Worm (Caenorhabditis elegans): ENCODE data around the gene C44C10.5.
A peak's percentile ranks its signal among the peaks of the same experiment; 100 is the strongest.

The C44C10.5 gene

ce11 chrX:11690014-11690591, at the start of gene C44C10.5, which contains the start of gene C44C10.10:
Gene C44C10.5 (plus strand): TSS chrX:11690541.
Gene C44C10.10 (plus strand): TSS chrX:11690314.
- TF ChIP-seq him-1 (tag; optimal IDR thresholded peaks at IDR 0.05) (no peak), dao-5 (tag; optimal IDR thresholded peaks at IDR 0.05) (no peak), W03F9.2 (tag; optimal IDR thresholded peaks at IDR 0.05) (no peak)

- TF ChIP-seq W03F9.2 (tag; optimal IDR thresholded peaks at IDR 0.05), result no peak
- TF ChIP-seq dao-5 (tag; optimal IDR thresholded peaks at IDR 0.05), result no peak
- no peak for TF ChIP-seq him-1 (tag; optimal IDR thresholded peaks at IDR 0.05)
Observed at ce11 chrX:11641562-11641961, 48.8 kb upstream of the C44C10.5 start.

ce11 chrX:11643767-11644235, 46.5 kb upstream of the C44C10.5 start, which contains the start of gene sto-4:
Gene sto-4 (plus strand): TSS chrX:11644126.
- peak; percentile 81 for TF ChIP-seq him-1 (tag; optimal IDR thresholded peaks at IDR 0.05)

DNA sequence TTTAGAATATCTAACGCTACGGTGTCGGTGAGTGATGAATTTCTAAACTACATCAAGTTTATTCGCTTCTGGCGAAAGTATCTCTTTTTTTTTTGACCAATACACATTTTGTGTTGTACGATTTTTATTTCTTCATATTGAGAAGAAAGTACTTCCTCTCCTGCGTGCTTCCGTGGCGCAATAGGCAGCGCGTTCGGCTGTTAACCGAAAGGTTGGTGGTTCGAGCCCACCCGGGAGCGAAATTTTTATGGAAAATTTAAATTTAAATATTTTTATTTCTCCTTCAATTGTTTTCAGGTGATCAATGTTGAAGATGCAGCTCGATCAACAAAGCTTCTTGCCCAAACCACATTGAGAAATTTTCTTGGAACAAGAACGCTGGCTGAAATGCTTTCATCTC, 44.8 kb upstream of the C44C10.5 start:
- TF ChIP-seq him-1 (tag; optimal IDR thresholded peaks at IDR 0.05) (no peak), dao-5 (tag; optimal IDR thresholded peaks at IDR 0.05) (no peak), W03F9.2 (tag; optimal IDR thresholded peaks at IDR 0.05) (no peak)

- TF ChIP-seq W03F9.2 (tag; optimal IDR thresholded peaks at IDR 0.05), result no peak
- TF ChIP-seq him-1 (tag; optimal IDR thresholded peaks at IDR 0.05), result no peak
- no peak for TF ChIP-seq dao-5 (tag; optimal IDR thresholded peaks at IDR 0.05)
Observed at ce11 chrX:11647165-11647564, 43.2 kb upstream of the C44C10.5 start, which contains the start of gene T04F8.8. Gene T04F8.8 (plus strand): TSS chrX:11647465.

DNA sequence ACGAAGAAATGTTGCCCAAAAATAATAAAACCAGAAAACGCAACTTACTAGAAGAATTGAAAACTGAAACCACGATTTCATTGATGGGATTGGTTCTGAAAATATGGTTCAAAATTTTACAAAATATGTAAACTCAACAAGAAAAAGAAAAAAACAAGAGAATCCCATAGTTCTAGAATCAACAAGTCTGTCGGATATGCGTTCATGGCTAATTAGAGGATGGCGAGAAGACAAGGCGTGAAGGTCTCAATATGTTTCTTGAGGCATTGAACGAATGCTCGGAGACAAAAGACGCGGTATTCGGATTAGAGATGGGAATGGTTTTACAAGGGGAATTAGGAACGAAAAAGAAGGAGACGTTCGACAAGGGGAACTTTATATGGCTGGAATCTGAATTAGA, 39.6 kb upstream of the C44C10.5 start, which contains the start of gene cutl-11:
Gene cutl-11, minus strand, starts transcription at position 101 of the 400 bp plus-strand sequence.
- no peak for TF ChIP-seq dao-5 (tag; optimal IDR thresholded peaks at IDR 0.05)
- TF ChIP-seq him-1 (tag; optimal IDR thresholded peaks at IDR 0.05), result no peak
- no peak for TF ChIP-seq W03F9.2 (tag; optimal IDR thresholded peaks at IDR 0.05)

- TF ChIP-seq W03F9.2 (tag; optimal IDR thresholded peaks at IDR 0.05), result peak; percentile 65
- TF ChIP-seq dao-5 (tag; optimal IDR thresholded peaks at IDR 0.05), result no peak
- no peak for TF ChIP-seq him-1 (tag; optimal IDR thresholded peaks at IDR 0.05)
Observed at ce11 chrX:11656519-11657006, 33.8 kb upstream of the C44C10.5 start, which contains the start of gene T04F8.2. Gene T04F8.2 (minus strand): TSS chrX:11656569.

ce11 chrX:11658331-11658730, 32.0 kb upstream of the C44C10.5 start, which contains the start of gene T04F8.3:
Gene T04F8.3 (plus strand): TSS chrX:11658631.
- TF ChIP-seq dao-5 (tag; optimal IDR thresholded peaks at IDR 0.05) (no peak), him-1 (tag; optimal IDR thresholded peaks at IDR 0.05) (no peak), W03F9.2 (tag; optimal IDR thresholded peaks at IDR 0.05) (no peak)

DNA sequence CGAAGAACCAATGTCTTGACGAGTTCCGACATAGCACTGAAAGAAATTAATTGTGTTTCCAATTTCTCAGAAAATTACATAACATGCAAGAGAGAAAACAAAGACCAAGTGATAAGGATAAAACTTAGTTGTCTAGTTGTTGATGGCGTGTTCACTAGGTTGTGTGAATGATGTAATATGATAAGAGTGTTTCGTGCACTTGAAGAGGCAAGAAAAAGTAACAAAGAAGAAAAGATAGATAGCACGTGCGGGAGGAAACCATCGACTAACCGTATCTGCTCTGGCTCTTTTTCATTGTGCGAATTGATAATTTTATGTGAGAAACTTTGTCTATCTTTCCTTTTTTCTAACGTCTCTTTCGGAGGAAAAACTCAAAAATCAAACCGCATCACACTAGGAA, 28.7 kb upstream of the C44C10.5 start, which contains the start of gene sfxn-1.5:
Gene sfxn-1.5, minus strand, starts transcription at position 36 of the 400 bp plus-strand sequence.
- TF ChIP-seq W03F9.2 (tag; optimal IDR thresholded peaks at IDR 0.05), result no peak
- TF ChIP-seq dao-5 (tag; optimal IDR thresholded peaks at IDR 0.05), result no peak
- no peak for TF ChIP-seq him-1 (tag; optimal IDR thresholded peaks at IDR 0.05)

DNA sequence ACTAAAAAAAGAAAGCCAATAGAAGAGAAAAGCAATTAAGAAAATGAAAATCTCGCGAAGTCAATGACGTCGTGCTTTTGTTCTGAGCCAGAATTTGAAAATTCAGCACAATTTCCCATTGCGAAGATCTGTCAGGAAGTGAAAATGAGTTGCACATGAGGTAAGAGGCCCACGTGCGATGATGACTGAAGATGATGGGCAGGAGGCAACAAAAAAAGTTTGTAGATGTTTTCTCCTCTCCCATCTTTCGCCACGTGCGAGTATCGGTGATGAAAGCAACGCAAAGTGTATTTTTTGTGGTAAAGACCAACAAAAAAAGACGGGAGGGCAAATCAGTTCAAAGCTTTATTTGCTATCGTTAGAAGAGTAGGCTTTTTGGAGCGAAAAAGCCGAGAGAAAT, 28.3 kb upstream of the C44C10.5 start:
- TF ChIP-seq him-1 (tag; optimal IDR thresholded peaks at IDR 0.05) (no peak), W03F9.2 (tag; optimal IDR thresholded peaks at IDR 0.05) (no peak), dao-5 (tag; optimal IDR thresholded peaks at IDR 0.05) (no peak)

DNA sequence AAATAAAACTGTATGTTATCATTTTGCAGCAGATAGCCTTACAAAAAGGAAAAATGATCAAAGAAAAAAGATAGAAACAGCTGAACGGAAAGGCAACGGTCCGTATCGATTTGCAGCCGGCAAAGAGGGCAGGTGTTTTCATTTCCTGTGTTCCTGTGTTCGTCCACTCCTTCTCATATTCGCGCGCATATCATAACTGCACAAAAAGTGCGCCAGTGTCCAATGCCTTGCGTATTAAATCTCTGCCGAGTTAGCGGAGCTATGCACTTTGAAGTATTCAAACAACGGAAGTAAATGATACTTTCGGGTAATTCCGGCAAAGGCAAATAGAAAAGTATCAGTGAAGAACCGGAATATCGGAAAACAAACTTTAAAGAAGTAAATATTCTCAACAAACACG, 27.8 kb upstream of the C44C10.5 start:
- TF ChIP-seq dao-5 (tag; optimal IDR thresholded peaks at IDR 0.05) (no peak), him-1 (tag; optimal IDR thresholded peaks at IDR 0.05) (no peak), W03F9.2 (tag; optimal IDR thresholded peaks at IDR 0.05) (no peak)

DNA sequence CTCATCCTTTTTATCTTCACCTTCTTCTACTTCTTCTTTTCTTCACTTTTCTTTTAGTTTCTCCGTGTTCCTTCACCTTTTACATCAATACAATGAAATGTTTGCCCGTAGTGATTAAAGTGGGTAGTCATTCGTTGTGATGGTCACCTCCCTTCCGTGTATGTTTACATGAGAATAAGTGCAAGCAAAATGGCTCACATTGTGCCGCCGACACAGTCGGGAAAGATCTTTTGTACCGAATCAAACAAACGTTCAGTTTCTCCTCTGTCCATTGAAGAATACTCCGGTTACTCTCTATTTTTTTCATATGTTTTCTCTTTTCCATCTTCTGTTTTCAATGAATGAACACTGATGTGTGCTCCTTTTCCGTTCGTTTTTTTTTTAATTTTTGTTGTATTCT, 26.2 kb upstream of the C44C10.5 start:
- TF ChIP-seq him-1 (tag; optimal IDR thresholded peaks at IDR 0.05) (no peak), dao-5 (tag; optimal IDR thresholded peaks at IDR 0.05) (no peak), W03F9.2 (tag; optimal IDR thresholded peaks at IDR 0.05) (no peak)

DNA sequence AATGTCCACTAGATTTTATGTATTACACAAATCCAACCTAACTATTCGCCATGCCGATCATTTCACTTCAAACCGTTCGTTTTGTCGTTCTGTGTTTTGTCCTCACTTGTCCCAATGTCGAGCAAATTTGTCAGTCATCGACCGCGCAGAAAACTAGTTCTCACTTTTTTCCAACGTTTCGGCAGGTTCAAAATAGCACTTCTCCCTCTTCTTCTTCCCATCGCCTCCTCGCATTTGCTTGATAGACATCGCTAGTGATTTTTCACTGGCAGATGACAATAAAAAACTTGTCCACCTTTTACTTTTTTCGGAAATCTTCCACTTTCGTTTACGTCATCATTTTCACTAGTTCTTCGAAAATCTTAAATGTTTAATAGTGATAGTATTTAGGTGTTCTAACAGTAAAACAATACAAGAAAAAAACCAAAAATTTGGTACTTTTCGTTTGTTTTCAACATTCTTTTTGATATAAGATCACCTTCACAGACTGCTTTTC, 24.8 kb upstream of the C44C10.5 start:
- no peak for TF ChIP-seq dao-5 (tag; optimal IDR thresholded peaks at IDR 0.05)
- TF ChIP-seq him-1 (tag; optimal IDR thresholded peaks at IDR 0.05), result no peak
- no peak for TF ChIP-seq W03F9.2 (tag; optimal IDR thresholded peaks at IDR 0.05)

- no peak for TF ChIP-seq dao-5 (tag; optimal IDR thresholded peaks at IDR 0.05)
- no peak for TF ChIP-seq W03F9.2 (tag; optimal IDR thresholded peaks at IDR 0.05)
- TF ChIP-seq him-1 (tag; optimal IDR thresholded peaks at IDR 0.05), result no peak
Observed at ce11 chrX:11666545-11667177, 23.7 kb upstream of the C44C10.5 start, which contains the start of gene noca-2. Gene noca-2 (plus strand): TSS chrX:11667127.

All from whole organism, L4/young adult.